Worm (Caenorhabditis elegans) whole organism, mixed stage, embryonic: Measurements from ENCODE around the gene ZK1307.3.

ENCODE experiments used
- M03D4.4 ChIP-seq: sonication (generic microtip); optimal IDR thresholded peaks from 2 replicates; lab custom pipeline; 2017; ENCODE audit warnings: mild to moderate bottlenecking, missing genetic modification characterization, missing compliant biosample characterization
- bed-3 ChIP-seq: fragments of 200-800 bp; sonication (Bioruptor generic); optimal IDR thresholded peaks from 3 replicates; lab custom pipeline; 2018; ENCODE audit warnings: mild to moderate bottlenecking, missing genetic modification characterization, moderate library complexity, missing compliant biosample characterization
- blmp-1 ChIP-seq: fragments of 150-350 bp; optimal IDR thresholded peaks from 2 replicates; lab custom pipeline; 2014; ENCODE audit warnings: missing biosample characterization, missing genetic modification characterization
- ceh-39 ChIP-seq: fragments of 150-350 bp; optimal IDR thresholded peaks from 2 replicates; lab custom pipeline; 2014; ENCODE audit warnings: missing biosample characterization, missing genetic modification characterization
- ceh-43 ChIP-seq: fragments of 200-800 bp; sonication (Bioruptor generic); optimal IDR thresholded peaks from 2 replicates; lab custom pipeline; 2018; ENCODE audit warnings: mild to moderate bottlenecking, missing genetic modification characterization, moderate library complexity, missing compliant biosample characterization
- ceh-83 ChIP-seq: fragments of 200-800 bp; sonication (Bioruptor generic); optimal IDR thresholded peaks from 2 replicates; lab custom pipeline; 2018; ENCODE audit warnings: mild to moderate bottlenecking, missing genetic modification characterization, missing compliant biosample characterization
- ces-1 ChIP-seq: fragments of 150-350 bp; optimal IDR thresholded peaks from 2 replicates; lab custom pipeline; 2014; ENCODE audit warnings: missing biosample characterization, missing genetic modification reagents, missing genetic modification characterization
- cnd-1 ChIP-seq: fragments of 200-800 bp; sonication (Bioruptor generic); optimal IDR thresholded peaks from 2 replicates; lab custom pipeline; 2018; ENCODE audit warnings: mild to moderate bottlenecking, missing genetic modification characterization, missing compliant biosample characterization
- elt-3 ChIP-seq: fragments of 150-350 bp; optimal IDR thresholded peaks from 2 replicates; lab custom pipeline; 2014; ENCODE audit warnings: missing biosample characterization, missing genetic modification characterization
- flh-1 ChIP-seq: fragments of 200-800 bp; sonication (Bioruptor generic); optimal IDR thresholded peaks from 2 replicates; lab custom pipeline; 2018; ENCODE audit warnings: mild to moderate bottlenecking, missing genetic modification characterization, moderate library complexity, missing compliant biosample characterization
- ham-2 ChIP-seq: fragments of 200-800 bp; sonication (Bioruptor generic); optimal IDR thresholded peaks from 2 replicates; lab custom pipeline; 2018; ENCODE audit warnings: mild to moderate bottlenecking, missing genetic modification characterization, missing compliant biosample characterization
- hlh-1 ChIP-seq: fragments of 150-350 bp; optimal IDR thresholded peaks from 2 replicates; lab custom pipeline; 2014; ENCODE audit warnings: missing biosample characterization, missing genetic modification reagents, missing genetic modification characterization
- lin-13 ChIP-seq: fragments of 150-350 bp; optimal IDR thresholded peaks from 2 replicates; lab custom pipeline; 2014; ENCODE audit warnings: missing biosample characterization, missing genetic modification characterization
- mab-5 ChIP-seq: fragments of 150-350 bp; optimal IDR thresholded peaks from 2 replicates; lab custom pipeline; 2014; ENCODE audit warnings: missing biosample characterization, missing genetic modification characterization
- mep-1 ChIP-seq: fragments of 150-350 bp; optimal IDR thresholded peaks from 2 replicates; lab custom pipeline; 2017; ENCODE audit warnings: missing biosample characterization, missing genetic modification reagents, missing genetic modification characterization, inconsistent platforms
- nhr-12 ChIP-seq: fragments of 150-350 bp; optimal IDR thresholded peaks from 2 replicates; lab custom pipeline; 2014; ENCODE audit warnings: missing biosample characterization, missing genetic modification characterization
- nhr-237 ChIP-seq: fragments of 150-350 bp; optimal IDR thresholded peaks from 2 replicates; lab custom pipeline; 2014; ENCODE audit warnings: missing biosample characterization, missing genetic modification characterization
- nhr-28 ChIP-seq: fragments of 150-350 bp; optimal IDR thresholded peaks from 2 replicates; lab custom pipeline; 2014; ENCODE audit warnings: missing biosample characterization, missing genetic modification characterization
- nhr-76 ChIP-seq: sonication (generic microtip); optimal IDR thresholded peaks from 2 replicates; lab custom pipeline; 2017; ENCODE audit warnings: missing biosample characterization, missing genetic modification characterization
- pha-4 ChIP-seq: fragments of 150-350 bp; optimal IDR thresholded peaks from 2 replicates; lab custom pipeline; 2018; ENCODE audit warnings: missing biosample characterization, missing genetic modification reagents, missing genetic modification characterization
- sem-2 ChIP-seq: fragments of 200-800 bp; sonication (Bioruptor generic); optimal IDR thresholded peaks from 2 replicates; lab custom pipeline; 2018; ENCODE audit warnings: mild to moderate bottlenecking, missing genetic modification characterization, missing compliant biosample characterization
- sptf-1 ChIP-seq: sonication (generic microtip); optimal IDR thresholded peaks from 2 replicates; lab custom pipeline; 2017; ENCODE audit warnings: mild to moderate bottlenecking, missing genetic modification characterization, moderate library complexity, missing compliant biosample characterization
- tbx-8 ChIP-seq: fragments of 200-800 bp; sonication (Bioruptor generic); optimal IDR thresholded peaks from 2 replicates; lab custom pipeline; 2018; ENCODE audit warnings: mild to moderate bottlenecking, missing genetic modification characterization, moderate library complexity, missing compliant biosample characterization
- unc-120 ChIP-seq: sonication (generic microtip); optimal IDR thresholded peaks from 2 replicates; lab custom pipeline; 2017; ENCODE audit warnings: missing genetic modification characterization, missing compliant biosample characterization; ENCODE audit not compliant: poor library complexity, severe bottlenecking
- unc-39 ChIP-seq: fragments of 150-350 bp; optimal IDR thresholded peaks from 2 replicates; lab custom pipeline; 2014; ENCODE audit warnings: missing biosample characterization, missing genetic modification characterization
- unc-62 ChIP-seq: fragments of 150-350 bp; optimal IDR thresholded peaks from 2 replicates; lab custom pipeline; 2014; ENCODE audit warnings: missing biosample characterization, missing genetic modification reagents, missing genetic modification characterization
- zip-8 ChIP-seq: fragments of 150-350 bp; optimal IDR thresholded peaks from 2 replicates; lab custom pipeline; 2014; ENCODE audit warnings: missing biosample characterization, missing genetic modification characterization

The ZK1307.3 gene

DNA sequence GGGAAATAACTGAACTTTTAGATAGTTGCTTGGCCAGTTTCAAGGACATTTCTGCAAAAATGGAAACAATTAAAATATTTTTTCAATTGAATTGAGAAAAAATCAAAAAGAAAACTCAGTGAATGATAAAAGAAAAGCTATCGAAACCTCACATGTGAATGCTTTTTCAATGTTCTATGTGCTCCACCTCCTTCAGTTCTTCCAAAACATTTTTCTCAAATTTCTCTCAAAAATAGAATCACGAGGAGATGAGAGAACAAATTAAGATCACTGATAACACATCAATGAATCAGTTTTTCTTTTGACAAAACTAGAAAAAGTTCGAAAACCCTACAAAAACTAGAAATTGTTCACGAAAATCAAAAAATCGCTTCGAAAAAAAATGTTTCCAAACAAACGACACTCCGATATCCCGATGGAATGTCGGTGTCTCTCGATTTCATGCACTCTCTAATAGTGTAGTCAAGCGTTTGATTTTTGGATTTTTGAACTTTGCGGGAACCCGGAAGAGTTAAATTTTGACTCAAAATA lies 33.9 kb upstream of the ZK1307.3 start, which contains the start of gene ZK1320.9:
Gene ZK1320.9, minus strand, starts transcription at position 51 of the 531 bp plus-strand sequence.
- no peak for TF ChIP-seq unc-120 (tag; lab: Kevin White, UChicago)
- TF ChIP-seq hlh-1 (tag; lab: Kevin White, UChicago): no peak
- no peak for TF ChIP-seq mep-1 (tag; lab: Kevin White, UChicago)
- TF ChIP-seq blmp-1 (tag; lab: Kevin White, UChicago): no peak
- TF ChIP-seq, all 35 proteins: peak for 0

DNA sequence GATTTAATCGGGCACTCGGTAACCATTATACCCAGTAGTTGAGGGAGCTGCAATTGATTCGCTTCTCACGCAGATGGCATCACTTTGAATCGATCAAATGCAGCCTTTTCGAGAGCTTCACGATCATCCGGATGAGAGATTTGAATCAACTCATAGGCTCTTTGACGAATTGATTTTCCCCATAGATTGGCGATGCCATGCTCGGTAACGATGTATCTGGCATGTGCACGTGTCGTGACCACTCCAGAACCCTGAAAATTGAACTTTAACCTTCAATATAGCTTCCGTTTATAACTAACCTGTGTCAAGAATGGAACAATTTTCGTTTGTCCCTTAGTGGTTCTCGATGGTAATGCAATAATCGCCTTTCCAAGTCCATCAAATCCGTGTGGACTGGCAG lies 31.4 kb upstream of the ZK1307.3 start:
- TF ChIP-seq nhr-28 (tag; lab: Kevin White, UChicago) (no peak), zip-8 (tag; lab: Kevin White, UChicago) (no peak), ceh-43 (no peak), M03D4.4 (tag; lab: Kevin White, UChicago) (no peak), mep-1 (tag; lab: Kevin White, UChicago) (no peak), elt-3 (no peak), sem-2 (GFP tag; lab: Kevin White, UChicago) (no peak), ces-1 (GFP tag; lab: Kevin White, UChicago) (no peak), unc-120 (tag; lab: Kevin White, UChicago) (no peak), bed-3 (no peak), cnd-1 (tag; lab: Kevin White, UChicago) (no peak), sptf-1 (tag; lab: Kevin White, UChicago) (no peak), ham-2 (GFP tag; lab: Kevin White, UChicago) (no peak), unc-39 (tag; lab: Kevin White, UChicago) (no peak), nhr-76 (tag; lab: Kevin White, UChicago) (no peak), nhr-237 (no peak)

DNA sequence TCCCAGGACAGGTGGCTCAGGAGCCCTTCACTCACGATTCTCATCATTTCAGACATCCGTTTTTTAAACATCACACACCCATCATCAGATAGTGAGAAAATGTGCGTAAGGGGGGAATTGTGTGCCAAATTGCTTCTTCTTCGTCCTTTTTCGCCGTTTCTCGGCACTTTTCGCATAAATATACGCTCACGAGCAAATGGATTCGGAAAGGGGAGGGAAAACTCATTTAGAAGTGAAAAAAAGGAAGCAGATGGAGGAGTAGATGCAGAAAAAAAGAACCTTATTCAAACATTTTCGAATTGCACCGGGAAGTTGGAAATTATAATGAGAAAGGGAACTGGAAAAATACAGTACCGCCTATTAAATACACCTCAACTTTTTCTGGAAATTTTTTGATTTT lies 29.2 kb upstream of the ZK1307.3 start:
- TF ChIP-seq ces-1 (GFP tag; lab: Kevin White, UChicago) (peak; percentile 1), ham-2 (GFP tag; lab: Kevin White, UChicago) (no peak), mep-1 (tag; lab: Kevin White, UChicago) (no peak), pha-4 (tag; lab: Kevin White, UChicago) (no peak)

DNA sequence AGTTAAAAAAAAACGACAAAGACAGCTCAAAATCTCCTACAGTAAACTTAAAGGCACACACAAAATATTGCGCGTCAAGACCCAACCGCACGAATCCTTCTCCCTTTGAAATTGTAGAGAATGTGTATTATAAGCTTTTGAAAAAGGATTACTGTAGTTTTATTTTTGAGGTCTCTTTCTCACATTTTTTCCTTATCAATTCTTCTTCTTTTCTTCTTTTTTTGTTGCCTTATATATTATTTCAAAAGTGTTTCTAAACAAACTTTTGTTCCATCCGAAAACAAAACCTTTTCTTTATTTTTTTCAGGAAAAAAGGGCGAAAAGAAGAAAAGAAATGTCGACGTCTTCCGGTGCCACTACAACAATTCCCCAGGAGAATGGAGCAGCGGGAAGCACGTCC lies 27.7 kb upstream of the ZK1307.3 start, which contains the start of gene ZK1320.13:
Gene ZK1320.13, plus strand, starts transcription at position 301 of the 400 bp plus-strand sequence.
- TF ChIP-seq flh-1 (GFP tag; lab: Kevin White, UChicago) (no peak), sem-2 (GFP tag; lab: Kevin White, UChicago) (no peak), nhr-12 (no peak)

ce11 chrII:9679842-9680241 lies 27.0 kb upstream of the ZK1307.3 start:
- TF ChIP-seq lin-13 (tag; lab: Kevin White, UChicago): no peak
- no peak for TF ChIP-seq nhr-76 (tag; lab: Kevin White, UChicago)
- no peak for TF ChIP-seq nhr-12
- no peak for TF ChIP-seq ceh-39 (tag; lab: Kevin White, UChicago)
- no peak for TF ChIP-seq bed-3
- TF ChIP-seq blmp-1 (tag; lab: Kevin White, UChicago): no peak
- TF ChIP-seq, all 35 proteins: peak for 0

ce11 chrII:9677470-9677869 lies 24.7 kb upstream of the ZK1307.3 start:
- TF ChIP-seq tbx-8 (GFP tag; lab: Kevin White, UChicago) (no peak), unc-120 (tag; lab: Kevin White, UChicago) (no peak)

DNA sequence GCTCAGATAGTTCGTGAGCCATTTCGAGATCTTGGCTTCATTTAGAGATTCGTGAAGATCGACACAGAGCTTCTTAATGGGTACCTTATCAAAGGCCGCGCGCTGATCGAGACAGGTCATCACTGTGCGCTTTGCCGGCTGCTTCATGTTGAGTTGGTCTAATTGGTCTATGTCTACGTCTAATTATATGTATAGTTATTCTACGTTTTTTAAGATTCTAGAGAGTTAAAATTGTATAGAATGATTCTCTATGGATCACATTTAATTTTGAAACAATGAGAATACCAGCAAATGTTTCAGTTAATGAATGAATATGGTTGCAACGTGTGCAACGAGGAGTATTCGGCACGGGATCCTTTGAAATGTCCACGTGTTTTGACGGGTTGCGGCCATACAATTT lies 21.9 kb upstream of the ZK1307.3 start, which contains the start of gene arc-1:
Gene arc-1, plus strand, starts transcription at position 301 of the 400 bp plus-strand sequence.
- no peak for TF ChIP-seq ces-1 (GFP tag; lab: Kevin White, UChicago)

- TF ChIP-seq ceh-83 (GFP tag; lab: Kevin White, UChicago): no peak
- TF ChIP-seq sem-2 (GFP tag; lab: Kevin White, UChicago): no peak
- TF ChIP-seq ceh-39 (tag; lab: Kevin White, UChicago): no peak
- TF ChIP-seq unc-62: no peak
- no peak for TF ChIP-seq unc-120 (tag; lab: Kevin White, UChicago)
- no peak for TF ChIP-seq nhr-76 (tag; lab: Kevin White, UChicago)
- TF ChIP-seq unc-39 (tag; lab: Kevin White, UChicago): no peak
- no peak for TF ChIP-seq tbx-8 (GFP tag; lab: Kevin White, UChicago)
- TF ChIP-seq pha-4 (tag; lab: Kevin White, UChicago): no peak
- TF ChIP-seq elt-3: no peak
- no peak for TF ChIP-seq mab-5 (tag; lab: Kevin White, UChicago)
- no peak for TF ChIP-seq sptf-1 (tag; lab: Kevin White, UChicago)
Observed at ce11 chrII:9671308-9671707, 18.5 kb upstream of the ZK1307.3 start, which contains the start of gene ZK1320.7. Gene ZK1320.7 (plus strand): TSS chrII:9671608.
